Fruit fly (Drosophila melanogaster): Measurements from ENCODE around the gene CG33296.
"Not testable (repeated sequence)": the region's sequence is repeated elsewhere in the genome, so short reads cannot be mapped to it uniquely, and the experiment has no call there.

CG33296 gene

DNA sequence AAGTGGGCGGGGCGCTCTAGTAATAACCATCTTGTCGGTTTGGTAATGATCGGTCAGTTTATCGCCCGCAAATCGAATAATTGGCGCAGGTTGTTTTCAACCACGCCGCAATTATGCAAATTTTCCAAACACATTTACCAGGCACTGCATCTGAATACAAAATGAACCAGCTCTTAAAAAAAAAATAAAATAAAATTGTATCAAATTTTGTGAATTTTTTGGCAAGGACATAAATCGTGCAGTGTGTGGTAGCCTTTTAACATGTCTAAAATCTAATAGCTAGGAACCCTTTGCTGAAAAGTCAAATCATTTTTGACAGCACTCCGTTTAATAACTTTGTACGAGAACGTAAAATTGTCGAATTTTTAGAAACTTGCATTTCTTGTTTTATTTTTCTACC lies 30.5 kb upstream of the CG33296 start, which contains the start of gene ATPsynGL:
TSS of gene ATPsynGL (plus strand) at position 301 of the 400 bp plus-strand sequence.
- TF ChIP-seq CG13204 (GFP tag; optimal IDR thresholded peaks at IDR 0.05) = no peak
- no peak for TF ChIP-seq CG15710 (tag; optimal IDR thresholded peaks at IDR 0.05)
- TF ChIP-seq Pif1B (GFP tag; optimal IDR thresholded peaks at IDR 0.05) = no peak
- no peak for TF ChIP-seq gl (tag; optimal IDR thresholded peaks at IDR 0.05)
- no peak for TF ChIP-seq CG8301 (tag; optimal IDR thresholded peaks at IDR 0.05)
- no peak for TF ChIP-seq D1 (tag; optimal IDR thresholded peaks at IDR 0.05)
- no peak for TF ChIP-seq CG14655 (GFP tag; optimal IDR thresholded peaks at IDR 0.05)
- no peak for TF ChIP-seq rn (GFP tag; IDR thresholded peaks at IDR 0.05)
- TF ChIP-seq CG12605 (GFP tag; IDR thresholded peaks at IDR 0.05) = no peak
- TF ChIP-seq Ets98B (GFP tag; IDR thresholded peaks at IDR 0.05) = no peak
- TF ChIP-seq Pif1A (GFP tag; optimal IDR thresholded peaks at IDR 0.05) = no peak
- TF ChIP-seq CG9948 (tag; optimal IDR thresholded peaks at IDR 0.05) = no peak
- TF ChIP-seq CG8159 (tag; optimal IDR thresholded peaks at IDR 0.05) = no peak
- TF ChIP-seq CG17806 (tag; optimal IDR thresholded peaks at IDR 0.05) = no peak
- TF ChIP-seq fd96Ca (GFP tag; IDR thresholded peaks at IDR 0.05) = no peak
- no peak for TF ChIP-seq CG4496 (GFP tag; IDR thresholded peaks at IDR 0.05)
- no peak for TF ChIP-seq CG32121 (GFP tag; IDR thresholded peaks at IDR 0.05)
- no peak for TF ChIP-seq Snoo (tag; optimal IDR thresholded peaks at IDR 0.05)
- no peak for TF ChIP-seq CG10348 (GFP tag; IDR thresholded peaks at IDR 0.05)

DNA sequence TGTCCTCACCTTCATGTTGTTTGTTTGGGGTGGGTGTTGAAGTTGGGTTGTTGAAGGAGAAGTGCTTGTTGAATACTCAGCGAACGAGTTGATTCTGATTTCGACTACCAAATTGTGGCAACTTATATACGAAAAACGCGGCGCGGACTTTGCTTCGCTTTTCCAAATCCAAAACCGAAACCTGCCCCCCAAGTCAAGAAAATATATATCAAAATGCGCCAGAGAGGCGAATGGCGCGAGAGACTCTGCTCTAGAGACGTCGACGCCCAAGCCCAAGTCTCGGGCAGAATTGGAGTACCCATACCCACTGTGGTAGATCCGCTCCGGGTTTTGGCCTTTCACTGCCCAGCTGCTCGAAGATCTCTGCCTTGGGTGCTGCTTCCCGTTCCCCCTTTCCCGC lies 28.3 kb upstream of the CG33296 start, which contains the start of gene CG7214:
TSS of gene CG7214 (minus strand) at position 101 of the 400 bp plus-strand sequence.
- no peak for TF ChIP-seq CG32121 (GFP tag; IDR thresholded peaks at IDR 0.05)

dm6 chr2L:7744208-7744607 lies 27.8 kb upstream of the CG33296 start:
- TF ChIP-seq CG4496 (GFP tag; IDR thresholded peaks at IDR 0.05) (no peak), Pif1A (GFP tag; optimal IDR thresholded peaks at IDR 0.05) (no peak), CG8301 (tag; optimal IDR thresholded peaks at IDR 0.05) (no peak), CG15710 (tag; optimal IDR thresholded peaks at IDR 0.05) (no peak), rn (GFP tag; IDR thresholded peaks at IDR 0.05) (peak; percentile 26; the same call in 1 of the 2 replicates), D1 (tag; optimal IDR thresholded peaks at IDR 0.05) (no peak)

DNA sequence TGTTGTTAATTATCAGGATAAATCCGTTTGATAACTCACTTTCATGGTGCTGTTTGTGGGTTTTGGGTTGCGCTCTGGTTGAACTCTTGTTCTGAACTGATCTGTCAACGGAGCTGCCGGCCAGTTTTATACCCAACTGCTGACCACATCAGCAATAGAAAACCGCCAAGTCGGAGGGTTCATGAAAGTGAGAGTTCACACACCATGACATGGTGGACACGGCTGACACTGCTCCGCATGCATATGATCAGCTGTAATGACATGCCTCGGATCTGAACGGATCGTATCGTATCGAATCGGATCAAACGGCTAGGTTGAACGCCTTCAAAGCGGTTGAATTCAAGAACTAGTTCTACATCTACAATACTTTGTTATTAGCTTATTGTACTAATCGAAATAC lies 25.0 kb upstream of the CG33296 start, which contains the start of gene Acp1:
TSS of gene Acp1 (minus strand) at position 101 of the 400 bp plus-strand sequence.
- TF ChIP-seq CG14655 (GFP tag; optimal IDR thresholded peaks at IDR 0.05) (no peak), CG15710 (tag; optimal IDR thresholded peaks at IDR 0.05) (no peak), CG12605 (GFP tag; IDR thresholded peaks at IDR 0.05) (no peak), CG9948 (tag; optimal IDR thresholded peaks at IDR 0.05) (no peak), CG8159 (tag; optimal IDR thresholded peaks at IDR 0.05) (no peak), CG32121 (GFP tag; IDR thresholded peaks at IDR 0.05) (no peak), CG34367 (tag; optimal IDR thresholded peaks at IDR 0.05) (no peak), D1 (tag; optimal IDR thresholded peaks at IDR 0.05) (no peak), fd96Ca (GFP tag; IDR thresholded peaks at IDR 0.05) (no peak), CG4496 (GFP tag; IDR thresholded peaks at IDR 0.05) (no peak), Pif1A (GFP tag; optimal IDR thresholded peaks at IDR 0.05) (no peak), gl (tag; optimal IDR thresholded peaks at IDR 0.05) (no peak), CG10348 (GFP tag; IDR thresholded peaks at IDR 0.05) (no peak), EcR (GFP tag; optimal IDR thresholded peaks at IDR 0.05) (no peak)

dm6 chr2L:7738709-7739108 lies 22.3 kb upstream of the CG33296 start, which contains the start of gene CG31904:
Gene CG31904 (minus strand): TSS chr2L:7738809.
- TF ChIP-seq Snoo (tag; optimal IDR thresholded peaks at IDR 0.05); CG32121 (GFP tag; IDR thresholded peaks at IDR 0.05); CG15710 (tag; optimal IDR thresholded peaks at IDR 0.05): not testable (repeated sequence)

dm6 chr2L:7732570-7732969 lies 16.1 kb upstream of the CG33296 start, which contains the start of gene CG13796:
Gene CG13796 (minus strand): TSS chr2L:7732670.
- TF ChIP-seq rn (GFP tag; IDR thresholded peaks at IDR 0.05); Snoo (tag; optimal IDR thresholded peaks at IDR 0.05); CG15710 (tag; optimal IDR thresholded peaks at IDR 0.05): not testable (repeated sequence)

- TF ChIP-seq CG14655 (GFP tag; optimal IDR thresholded peaks at IDR 0.05) (peak; percentile 17), EcR (GFP tag; optimal IDR thresholded peaks at IDR 0.05) (no peak)
Measured at dm6 chr2L:7726268-7726997, 10.0 kb upstream of the CG33296 start, which contains the start of gene CG13795. Gene CG13795 (minus strand): TSS chr2L:7726298.
